Worm (Caenorhabditis elegans) whole organism, L4/young adult: ENCODE data around the gene srx-3.

Experiments
- W03F9.2 ChIP-seq: fragments of 150-350 bp; optimal IDR thresholded peaks from 2 replicates; lab custom pipeline; 2014; ENCODE audit warnings: missing biosample characterization, missing genetic modification characterization
- dao-5 ChIP-seq: sonication (generic microtip); optimal IDR thresholded peaks from 2 replicates; lab custom pipeline; 2016; ENCODE audit warnings: missing genotype, missing genetic modification characterization, moderate library complexity, missing compliant biosample characterization
- him-1 ChIP-seq: sonication (generic microtip); optimal IDR thresholded peaks from 2 replicates; lab custom pipeline; 2016; ENCODE audit warnings: missing genotype, missing genetic modification reagents, missing genetic modification characterization, missing compliant biosample characterization

- TF ChIP-seq dao-5 (tag; lab: Kevin White, UChicago) (no peak), him-1 (tag; lab: Kevin White, UChicago) (no peak), W03F9.2 (tag; lab: Kevin White, UChicago) (no peak)
These were observed 10.2 kb downstream of the srx-3 start, which contains the start of gene srt-18 for ce11 chrV:9015540-9015939.
